Fruit fly (Drosophila melanogaster): ENCODE results near the gene CG12496.

CG12496 gene

dm6 chrX:2399438-2399837, 11.3 kb downstream of the CG12496 start:
- TF ChIP-seq cnc (optimal IDR thresholded peaks at IDR 0.05) (no peak), tj (GFP tag; optimal IDR thresholded peaks at IDR 0.05) (no peak), kay (GFP tag; ENCODE audit: borderline replicate concordance) (no peak), Clk (GFP tag; optimal IDR thresholded peaks at IDR 0.05) (no peak), CG12768 (GFP tag; optimal IDR thresholded peaks at IDR 0.05) (no peak), CG7101 (tag; optimal IDR thresholded peaks at IDR 0.05) (no peak), ovo (GFP tag; optimal IDR thresholded peaks at IDR 0.05) (no peak), bab1 (GFP tag; optimal IDR thresholded peaks at IDR 0.05) (no peak), CG1620 (GFP tag; optimal IDR thresholded peaks at IDR 0.05) (no peak)

DNA sequence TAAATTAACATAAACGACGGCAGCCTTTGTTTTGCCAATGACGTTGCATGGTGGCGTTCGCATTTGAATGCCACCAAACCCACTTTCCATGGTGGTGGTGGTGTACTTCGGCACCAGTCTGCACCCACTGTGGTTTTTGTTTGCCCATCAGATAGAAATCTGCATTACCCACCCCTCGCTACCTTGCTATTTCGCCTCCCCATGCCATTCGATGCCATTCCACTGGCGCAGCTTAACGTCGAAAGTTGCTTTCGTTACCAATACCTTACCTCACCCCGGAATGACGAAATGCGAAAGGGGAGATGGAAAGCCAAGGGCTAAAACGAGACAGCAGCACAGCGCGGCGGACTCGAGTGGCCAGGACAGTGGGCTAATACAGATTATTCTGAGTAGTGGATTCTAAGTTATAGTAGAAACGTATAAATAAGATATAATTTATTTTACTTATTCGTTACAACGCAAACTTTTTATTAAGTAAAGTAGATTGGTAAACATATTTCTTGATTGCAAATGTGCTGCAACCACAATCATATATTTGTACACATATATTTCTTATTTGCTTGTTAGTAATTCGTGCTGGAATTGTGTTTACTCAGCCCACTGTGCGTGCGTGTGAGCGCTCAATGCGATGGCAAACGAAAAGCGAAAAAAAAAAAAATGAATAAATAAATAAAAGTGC, 14.4 kb downstream of the CG12496 start:
- TF ChIP-seq CG7101 (tag; optimal IDR thresholded peaks at IDR 0.05) (no peak), kay (GFP tag; ENCODE audit: borderline replicate concordance) (no peak), Hr96 (GFP tag; optimal IDR thresholded peaks at IDR 0.05) (no peak), Crg-1 (GFP tag; optimal IDR thresholded peaks at IDR 0.05) (no peak), CG7045 (GFP tag; optimal IDR thresholded peaks at IDR 0.05) (no peak)

DNA sequence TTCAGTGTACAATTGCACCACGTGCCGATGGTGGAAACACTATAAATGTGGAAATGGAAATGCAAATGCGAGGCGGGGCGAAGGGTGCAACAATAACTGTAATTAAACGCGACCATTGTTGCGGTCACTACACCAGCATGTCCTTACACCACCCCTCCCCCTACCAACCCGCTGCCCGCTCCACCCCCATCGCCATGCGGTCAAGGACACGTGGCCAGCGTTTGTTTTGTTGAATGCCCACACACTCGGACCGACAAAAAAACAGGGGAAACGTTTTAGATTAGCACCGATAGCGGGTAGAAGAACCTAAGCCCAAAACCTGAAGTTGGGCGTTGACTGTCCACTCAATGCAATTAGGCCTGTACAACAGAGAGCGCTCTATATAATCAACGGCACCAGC, 16.2 kb downstream of the CG12496 start:
- TF ChIP-seq CG5204 (GFP tag; optimal IDR thresholded peaks at IDR 0.05): no peak

dm6 chrX:2387579-2388362, 22.9 kb downstream of the CG12496 start, which contains the start of gene PsGEF:
Gene PsGEF, minus strand, starts transcription at chrX:2387664.
- TF ChIP-seq CG1620 (GFP tag; optimal IDR thresholded peaks at IDR 0.05) (no peak), pad (GFP tag; optimal IDR thresholded peaks at IDR 0.05) (no peak), cnc (optimal IDR thresholded peaks at IDR 0.05) (no peak), CG11617 (GFP tag; optimal IDR thresholded peaks at IDR 0.05) (no peak), kay (GFP tag; ENCODE audit: borderline replicate concordance) (no peak), Clk (GFP tag; optimal IDR thresholded peaks at IDR 0.05) (no peak), ovo (GFP tag; optimal IDR thresholded peaks at IDR 0.05) (no peak), cic (GFP tag; optimal IDR thresholded peaks at IDR 0.05) (no peak), bab1 (GFP tag; optimal IDR thresholded peaks at IDR 0.05) (no peak), CG5204 (GFP tag; optimal IDR thresholded peaks at IDR 0.05) (no peak), CG14711 (tag; optimal IDR thresholded peaks at IDR 0.05) (no peak), Hr96 (GFP tag; optimal IDR thresholded peaks at IDR 0.05) (no peak), Mnt (GFP tag; optimal IDR thresholded peaks at IDR 0.05) (no peak), CG12768 (GFP tag; optimal IDR thresholded peaks at IDR 0.05) (no peak), Crg-1 (GFP tag; optimal IDR thresholded peaks at IDR 0.05) (no peak), CG7101 (tag; optimal IDR thresholded peaks at IDR 0.05) (no peak), tj (GFP tag; optimal IDR thresholded peaks at IDR 0.05) (no peak), CG33017 (tag; optimal IDR thresholded peaks at IDR 0.05) (no peak), toe (GFP tag; optimal IDR thresholded peaks at IDR 0.05) (no peak), CG7045 (GFP tag; optimal IDR thresholded peaks at IDR 0.05) (no peak)

- TF ChIP-seq Mnt (GFP tag; optimal IDR thresholded peaks at IDR 0.05) (no peak), cnc (optimal IDR thresholded peaks at IDR 0.05) (no peak), pad (GFP tag; optimal IDR thresholded peaks at IDR 0.05) (no peak), cic (GFP tag; optimal IDR thresholded peaks at IDR 0.05) (no peak), CG1620 (GFP tag; optimal IDR thresholded peaks at IDR 0.05) (no peak), Hr96 (GFP tag; optimal IDR thresholded peaks at IDR 0.05) (no peak), CG11617 (GFP tag; optimal IDR thresholded peaks at IDR 0.05) (no peak), Crg-1 (GFP tag; optimal IDR thresholded peaks at IDR 0.05) (no peak), toe (GFP tag; optimal IDR thresholded peaks at IDR 0.05) (no peak), CG7101 (tag; optimal IDR thresholded peaks at IDR 0.05) (no peak), CG12768 (GFP tag; optimal IDR thresholded peaks at IDR 0.05) (no peak)
Measured at dm6 chrX:2383121-2383848, 27.4 kb downstream of the CG12496 start.

DNA sequence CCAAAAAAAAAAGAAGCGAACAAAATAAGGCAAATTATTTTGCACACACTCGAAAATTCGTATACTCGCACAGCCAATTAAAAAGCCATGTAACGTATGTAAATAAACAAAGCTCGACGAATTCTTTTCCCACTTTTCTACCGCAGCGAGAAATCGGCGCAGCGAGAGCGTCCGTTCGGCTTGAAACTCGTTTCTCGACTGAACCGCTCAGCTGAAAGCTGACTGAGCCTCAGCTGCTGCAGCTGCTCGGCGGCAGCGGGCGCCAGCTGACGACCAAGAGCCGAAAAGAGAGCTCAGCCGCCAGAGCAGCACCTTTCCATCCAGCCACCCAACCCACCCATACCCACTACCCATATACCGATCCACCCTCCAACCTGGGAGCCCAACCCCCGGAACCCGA, 44.5 kb downstream of the CG12496 start, which contains the start of gene CG2841:
Gene CG2841 (minus strand): TSS at position 186 of the 400 bp plus-strand sequence.
- TF ChIP-seq Clk (GFP tag; optimal IDR thresholded peaks at IDR 0.05) (no peak), pad (GFP tag; optimal IDR thresholded peaks at IDR 0.05) (no peak), tj (GFP tag; optimal IDR thresholded peaks at IDR 0.05) (peak; percentile 2), Crg-1 (GFP tag; optimal IDR thresholded peaks at IDR 0.05) (no peak), cnc (optimal IDR thresholded peaks at IDR 0.05) (no peak)

DNA sequence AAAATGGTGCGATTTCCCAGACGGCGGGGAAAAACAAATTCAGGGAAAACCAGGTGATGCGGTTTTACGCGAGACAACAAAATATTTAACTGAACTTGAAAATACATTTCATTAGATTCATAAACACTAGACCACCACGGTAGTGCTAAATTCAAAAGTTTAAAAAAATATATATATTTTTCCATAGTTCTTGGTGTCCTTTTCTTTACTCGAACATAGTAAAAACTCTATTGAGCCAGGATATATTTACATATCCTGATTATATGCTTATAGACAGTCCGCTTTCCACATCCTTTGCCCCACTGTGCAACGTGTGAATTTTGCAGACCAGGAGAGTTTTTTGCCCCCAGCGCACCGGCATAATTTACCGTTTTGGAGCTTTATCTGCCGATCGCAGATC, 45.3 kb downstream of the CG12496 start:
- TF ChIP-seq CG7101 (tag; optimal IDR thresholded peaks at IDR 0.05) (no peak), bab1 (GFP tag; optimal IDR thresholded peaks at IDR 0.05) (peak; percentile 14)
